Fruit fly (Drosophila melanogaster): ENCODE measurements around the gene CG12617.

DNA sequence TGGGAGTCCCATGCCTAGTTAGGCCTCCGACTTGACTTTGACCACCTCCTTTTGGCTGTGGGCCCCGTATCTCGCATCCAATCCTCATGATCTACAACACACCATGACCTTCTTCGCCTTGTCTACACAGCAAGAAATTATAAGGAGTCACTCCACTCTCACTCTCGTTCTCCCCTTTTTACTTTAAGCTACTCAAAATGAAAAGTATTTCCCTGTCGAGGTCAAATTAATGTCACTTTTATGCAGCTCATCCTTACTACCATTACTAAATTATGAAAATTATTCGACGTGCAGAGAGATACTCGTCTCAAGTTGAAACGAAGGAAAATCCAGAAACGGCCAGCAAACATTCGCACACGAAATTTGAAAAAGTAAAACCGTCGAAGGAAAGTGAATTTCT, 1.4 kb downstream of the CG12617 start:
- TF ChIP-seq CG8478 (optimal IDR thresholded peaks at IDR 0.05) (no peak), gcm2 (GFP tag; optimal IDR thresholded peaks at IDR 0.05) (no peak), insv (GFP tag; optimal IDR thresholded peaks at IDR 0.05) (no peak), Hr3 (GFP tag; optimal IDR thresholded peaks at IDR 0.05) (no peak), CG12155 (GFP tag; optimal IDR thresholded peaks at IDR 0.05) (no peak)
